Fruit fly (Drosophila melanogaster) whole organism, embryonic: Measurements from ENCODE around the gene Strip.

Experiments used
- Bgb ChIP-seq: fragments of 200-800 bp; sonication (Bioruptor generic); IDR thresholded peaks from 2 replicates; pipeline ENCODE4 v1.3.6; 2022; ENCODE audit warnings: missing biosample characterization, missing genetic modification characterization; ENCODE audit not compliant: partially characterized antibody
- CG1024 ChIP-seq: fragments of 200-800 bp; sonication (Bioruptor generic); IDR thresholded peaks from 2 replicates; pipeline ENCODE4 v1.3.6; 2022; ENCODE audit warnings: missing biosample characterization, missing genetic modification characterization
- CG10267 ChIP-seq: fragments of 200-800 bp; sonication (Bioruptor generic); optimal IDR thresholded peaks from 2 replicates; lab custom pipeline; 2018; ENCODE audit warnings: missing biosample characterization, mild to moderate bottlenecking, missing genetic modification characterization, moderate library complexity
- CG12236 ChIP-seq: fragments of 200-800 bp; sonication (Bioruptor generic); optimal IDR thresholded peaks from 2 replicates; lab custom pipeline; 2016; ENCODE audit warnings: missing biosample characterization, missing genetic modification characterization
- CG13624 ChIP-seq: fragments of 200-800 bp; sonication (Bioruptor generic); optimal IDR thresholded peaks from 2 replicates; lab custom pipeline; 2016; ENCODE audit warnings: missing biosample characterization, missing genetic modification characterization
- CG15011 ChIP-seq: fragments of 200-800 bp; sonication (Bioruptor generic); optimal IDR thresholded peaks from 3 replicates; lab custom pipeline; 2018; ENCODE audit warnings: missing biosample characterization, mild to moderate bottlenecking, missing genetic modification characterization
- CG17186 ChIP-seq: fragments of 200-800 bp; sonication (Bioruptor generic); optimal IDR thresholded peaks from 3 replicates; lab custom pipeline; 2017; ENCODE audit warnings: missing biosample characterization, missing genetic modification reagents, missing genetic modification characterization
- CG17802 ChIP-seq: fragments of 200-800 bp; sonication (Bioruptor generic); optimal IDR thresholded peaks from 2 replicates; lab custom pipeline; 2018; ENCODE audit warnings: missing biosample characterization, mild to moderate bottlenecking, missing genetic modification characterization, moderate library complexity
- CG2116 ChIP-seq: fragments of 200-800 bp; sonication (Bioruptor generic); optimal IDR thresholded peaks from 3 replicates; lab custom pipeline; 2018; ENCODE audit warnings: missing biosample characterization, mild to moderate bottlenecking, missing genetic modification characterization
- CG2120 ChIP-seq: fragments of 200-800 bp; sonication (Bioruptor generic); optimal IDR thresholded peaks from 3 replicates; lab custom pipeline; 2016; ENCODE audit warnings: missing biosample characterization, missing genetic modification characterization
- CG34224 ChIP-seq: fragments of 200-800 bp; sonication (Bioruptor generic); IDR thresholded peaks from 3 replicates; pipeline ENCODE4 v1.3.6; 2022; ENCODE audit warnings: missing biosample characterization, missing genetic modification characterization; ENCODE audit not compliant: partially characterized antibody
- CG34422 ChIP-seq: fragments of 200-800 bp; sonication (Bioruptor generic); IDR thresholded peaks from 3 replicates; pipeline ENCODE4 v1.3.6; 2022; ENCODE audit warnings: missing biosample characterization, missing genetic modification characterization
- CG3847 ChIP-seq: fragments of 200-800 bp; sonication (Bioruptor generic); IDR thresholded peaks from 2 replicates; pipeline ENCODE4 v1.3.6; 2022; ENCODE audit warnings: missing biosample characterization, missing genetic modification characterization
- CG5245 ChIP-seq: fragments of 200-800 bp; sonication (Bioruptor generic); optimal IDR thresholded peaks from 3 replicates; lab custom pipeline; 2016; ENCODE audit warnings: missing biosample characterization, missing genetic modification characterization
- CG6791 ChIP-seq: fragments of 200-800 bp; sonication (Bioruptor generic); IDR thresholded peaks from 3 replicates; pipeline ENCODE4 v1.3.6; 2022; ENCODE audit warnings: missing biosample characterization, missing genetic modification characterization; ENCODE audit not compliant: partially characterized antibody
- CG7357 ChIP-seq: fragments of 200-800 bp; sonication (Bioruptor generic); IDR thresholded peaks from 3 replicates; pipeline ENCODE4 v1.3.6; 2022; ENCODE audit warnings: missing biosample characterization, missing genetic modification characterization
- CG7556 ChIP-seq: fragments of 200-800 bp; sonication (Bioruptor generic); optimal IDR thresholded peaks from 2 replicates; lab custom pipeline; 2017; ENCODE audit warnings: missing biosample characterization, mild to moderate bottlenecking, missing genetic modification characterization
- CG9437 ChIP-seq: fragments of 200-800 bp; sonication (Bioruptor generic); optimal IDR thresholded peaks from 2 replicates; lab custom pipeline; 2018; ENCODE audit warnings: missing biosample characterization, mild to moderate bottlenecking, missing genetic modification characterization
- CG9932 ChIP-seq: fragments of 200-800 bp; sonication (Bioruptor generic); IDR thresholded peaks from 2 replicates; pipeline ENCODE4 v1.3.6; 2022; ENCODE audit warnings: missing biosample characterization, missing genetic modification characterization
- CHES-1-like ChIP-seq: fragments of 200-800 bp; sonication (Bioruptor generic); optimal IDR thresholded peaks from 2 replicates; lab custom pipeline; 2016; ENCODE audit warnings: missing biosample characterization, missing genetic modification characterization
- Gsc ChIP-seq: fragments of 200-800 bp; sonication (Bioruptor generic); IDR thresholded peaks from 2 replicates; pipeline ENCODE4 v1.3.6; 2022; ENCODE audit warnings: missing biosample characterization, missing genetic modification characterization
- HmgZ ChIP-seq: fragments of 200-800 bp; sonication (Bioruptor generic); optimal IDR thresholded peaks from 2 replicates; lab custom pipeline; 2018; ENCODE audit warnings: missing biosample characterization, mild to moderate bottlenecking, missing genetic modification characterization
- Hr3 ChIP-seq: fragments of 200-800 bp; sonication (Bioruptor generic); optimal IDR thresholded peaks from 3 replicates; lab custom pipeline; 2016; ENCODE audit warnings: missing biosample characterization, missing genetic modification characterization
- MBD-R2 ChIP-seq: fragments of 200-800 bp; sonication (Bioruptor generic); IDR thresholded peaks from 2 replicates; pipeline ENCODE4 v1.3.6; 2022; ENCODE audit warnings: missing biosample characterization, missing genetic modification characterization
- MESR4 ChIP-seq: fragments of 200-800 bp; sonication (Bioruptor generic); optimal IDR thresholded peaks from 2 replicates; lab custom pipeline; 2018; ENCODE audit warnings: missing biosample characterization, mild to moderate bottlenecking, missing genetic modification characterization, moderate library complexity
- Mad ChIP-seq: fragments of 200-800 bp; sonication (Bioruptor generic); optimal IDR thresholded peaks from 2 replicates; lab custom pipeline; 2016; ENCODE audit warnings: missing biosample characterization, missing genetic modification characterization
- Myb ChIP-seq: fragments of 200-800 bp; sonication (Bioruptor generic); optimal IDR thresholded peaks from 2 replicates; lab custom pipeline; 2016; ENCODE audit warnings: missing biosample characterization, missing genetic modification characterization
- Opbp ChIP-seq: fragments of 200-800 bp; sonication (Bioruptor generic); IDR thresholded peaks from 3 replicates; pipeline ENCODE4 v1.3.6; 2022; ENCODE audit warnings: missing biosample characterization, missing genetic modification characterization; ENCODE audit not compliant: partially characterized antibody
- Sry-β ChIP-seq: fragments of 200-800 bp; sonication (Bioruptor generic); optimal IDR thresholded peaks from 2 replicates; lab custom pipeline; 2018; ENCODE audit warnings: missing biosample characterization, mild to moderate bottlenecking, missing genetic modification characterization, moderate library complexity
- Tbp ChIP-seq: fragments of >200 bp; optimal IDR thresholded peaks from 2 replicates; lab custom pipeline; 2018; ENCODE audit warnings: missing biosample characterization, missing genetic modification characterization
- bbx ChIP-seq: fragments of 200-800 bp; sonication (Bioruptor generic); IDR thresholded peaks from 2 replicates; pipeline ENCODE4 v1.3.6; 2022; ENCODE audit warnings: missing biosample characterization, missing genetic modification characterization; ENCODE audit not compliant: partially characterized antibody
- ci ChIP-seq: fragments of 200-800 bp; sonication (Bioruptor generic); IDR thresholded peaks from 3 replicates; pipeline ENCODE4 v1.3.6; 2022; ENCODE audit warnings: missing biosample characterization, missing genetic modification characterization
- crc ChIP-seq: fragments of 200-800 bp; sonication (Bioruptor generic); optimal IDR thresholded peaks from 2 replicates; lab custom pipeline; 2016; ENCODE audit warnings: missing biosample characterization, missing genetic modification characterization
- danr ChIP-seq: fragments of 200-800 bp; sonication (Bioruptor generic); IDR thresholded peaks from 2 replicates; pipeline ENCODE4 v1.3.6; 2022; ENCODE audit warnings: missing biosample characterization, missing genetic modification characterization
- dm ChIP-seq: fragments of 200-800 bp; sonication (Bioruptor generic); optimal IDR thresholded peaks from 3 replicates; lab custom pipeline; 2016; ENCODE audit warnings: missing biosample characterization, missing genetic modification characterization
- ems ChIP-seq: fragments of 200-800 bp; sonication (Bioruptor generic); optimal IDR thresholded peaks from 3 replicates; lab custom pipeline; 2016; ENCODE audit warnings: missing biosample characterization, missing genetic modification characterization
- gro ChIP-seq: fragments of 200-800 bp; sonication (Bioruptor generic); optimal IDR thresholded peaks from 2 replicates; lab custom pipeline; 2016; ENCODE audit warnings: missing biosample characterization, missing genetic modification characterization
- gsb-n ChIP-seq: fragments of 200-800 bp; sonication (Bioruptor generic); optimal IDR thresholded peaks from 3 replicates; lab custom pipeline; 2018; ENCODE audit warnings: missing biosample characterization, mild to moderate bottlenecking, missing genetic modification characterization
- hb ChIP-seq: fragments of 200-800 bp; sonication (Bioruptor generic); IDR thresholded peaks from 3 replicates; pipeline ENCODE4 v1.3.6; 2022; ENCODE audit warnings: missing biosample characterization, missing genetic modification characterization; ENCODE audit not compliant: partially characterized antibody
- jumu ChIP-seq: fragments of 200-800 bp; sonication (Bioruptor generic); optimal IDR thresholded peaks from 3 replicates; lab custom pipeline; 2016; ENCODE audit warnings: missing biosample characterization, missing genetic modification characterization
- kay ChIP-seq: fragments of 200-800 bp; sonication (Bioruptor generic); optimal IDR thresholded peaks from 2 replicates; lab custom pipeline; 2016; ENCODE audit warnings: missing biosample characterization, missing genetic modification characterization
- luna ChIP-seq: fragments of 200-800 bp; sonication (Bioruptor generic); optimal IDR thresholded peaks from 2 replicates; lab custom pipeline; 2016; ENCODE audit warnings: missing biosample characterization, missing genetic modification characterization
- nerfin-2 ChIP-seq: fragments of 200-800 bp; sonication (Bioruptor generic); IDR thresholded peaks from 2 replicates; pipeline ENCODE4 v1.3.6; 2022; ENCODE audit warnings: missing biosample characterization, missing genetic modification characterization; ENCODE audit not compliant: partially characterized antibody
- onecut ChIP-seq: fragments of 200-800 bp; sonication (Bioruptor generic); IDR thresholded peaks from 2 replicates; pipeline ENCODE4 v1.3.6; 2022; ENCODE audit warnings: missing biosample characterization, missing genetic modification characterization
- pfk ChIP-seq: fragments of 200-800 bp; sonication (Bioruptor generic); optimal IDR thresholded peaks from 2 replicates; lab custom pipeline; 2018; ENCODE audit warnings: missing biosample characterization, mild to moderate bottlenecking, missing genetic modification characterization, moderate library complexity
- ssp ChIP-seq: fragments of 200-800 bp; sonication (Bioruptor generic); IDR thresholded peaks from 2 replicates; pipeline ENCODE4 v1.3.6; 2022; ENCODE audit warnings: missing biosample characterization, missing genetic modification characterization
- stwl ChIP-seq: fragments of 200-800 bp; sonication (Bioruptor generic); optimal IDR thresholded peaks from 3 replicates; lab custom pipeline; 2018; ENCODE audit warnings: missing biosample characterization, mild to moderate bottlenecking, missing genetic modification characterization, moderate library complexity
- tap ChIP-seq: fragments of 200-800 bp; optimal IDR thresholded peaks from 3 replicates; lab custom pipeline; 2019; ENCODE audit warnings: missing biosample characterization, mild to moderate bottlenecking, missing genetic modification characterization, moderate library complexity
- tup ChIP-seq: fragments of 200-800 bp; sonication (Bioruptor generic); optimal IDR thresholded peaks from 2 replicates; lab custom pipeline; 2016; ENCODE audit warnings: missing biosample characterization, mild to moderate bottlenecking, missing genetic modification characterization, moderate library complexity
- zf30C ChIP-seq: fragments of 200-800 bp; sonication (Bioruptor generic); optimal IDR thresholded peaks from 3 replicates; lab custom pipeline; 2018; ENCODE audit warnings: missing biosample characterization, mild to moderate bottlenecking, missing genetic modification characterization

The Strip gene

DNA sequence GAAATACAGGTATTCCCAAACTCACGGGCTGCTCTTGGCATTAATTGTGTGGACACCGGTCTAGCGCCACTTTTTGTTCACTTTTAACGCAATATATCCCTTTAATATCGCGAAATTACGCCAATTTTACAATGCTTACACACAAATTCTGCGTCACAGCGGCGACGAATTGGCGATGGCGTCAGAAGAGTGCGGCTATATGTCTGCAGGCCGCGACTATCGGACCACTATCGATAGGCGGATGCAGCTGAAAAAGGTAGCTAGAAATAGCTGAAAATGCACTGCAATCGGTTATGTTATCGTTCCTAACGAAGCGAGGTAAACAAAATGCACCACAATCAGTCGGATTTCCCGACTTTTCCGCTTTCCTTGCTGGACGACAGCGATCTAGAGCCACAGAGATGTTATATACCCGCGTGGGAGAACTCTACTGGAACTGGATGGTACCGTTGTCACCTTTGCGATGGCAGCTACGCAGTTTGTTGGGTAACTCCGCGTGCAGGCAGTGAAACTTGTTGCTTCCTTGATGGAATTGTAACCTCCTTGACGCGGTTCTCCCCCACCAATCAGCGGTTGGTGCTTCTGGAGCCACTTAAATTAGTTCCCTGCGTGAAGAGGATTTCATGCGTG is 45.4 kb upstream of the Strip start, which contains the start of the genes Ythdc1 and CG12010 (continued):
- TF ChIP-seq Tbp (GFP tag; lab: Kevin White, UChicago) (peak; percentile 13), CG3847 (GFP tag; lab: Robert Waterston, UW) (no peak), onecut (peak; percentile 74), CG17802 (tag; lab: Kevin White, UChicago) (peak; percentile 88), Myb (GFP tag; lab: Kevin White, UChicago) (peak; percentile 45), zf30C (GFP tag; lab: Kevin White, UChicago) (peak; percentile 49), HmgZ (tag; lab: Kevin White, UChicago) (peak; percentile 82), CG6791 (GFP tag; lab: Robert Waterston, UW) (peak; percentile 96), pfk (GFP tag; lab: Kevin White, UChicago) (peak; percentile 53), crc (GFP tag; lab: Kevin White, UChicago) (no peak), Bgb (peak; percentile 96), tup (no peak), tap (tag; lab: Kevin White, UChicago) (no peak), CHES-1-like (GFP tag; lab: Kevin White, UChicago) (peak; percentile 91), CG34422 (GFP tag; lab: Robert Waterston, UW) (peak; percentile 90; the same call in 2 of the 3 replicates), CG9932 (0 out of 2 replicates have a peak, but pooled peaks have one; percentile 12), MESR4 (GFP tag; lab: Kevin White, UChicago) (peak; percentile 95), gro (peak; percentile 34), Sry-β (GFP tag; lab: Kevin White, UChicago) (peak; percentile 83), CG2116 (GFP tag; lab: Kevin White, UChicago) (peak; percentile 76), CG5245 (GFP tag; lab: Kevin White, UChicago) (no peak), CG10267 (tag; lab: Kevin White, UChicago) (peak; percentile 44), stwl (tag; lab: Kevin White, UChicago) (peak; percentile 77), hb (GFP tag; lab: Robert Waterston, UW) (peak; percentile 92), ssp (GFP tag; lab: Robert Waterston, UW) (peak; percentile 91), CG2120 (GFP tag; lab: Kevin White, UChicago) (peak; percentile 12), CG7556 (GFP tag; lab: Kevin White, UChicago) (no peak), CG17186 (GFP tag; lab: Kevin White, UChicago) (peak; percentile 73), nerfin-2 (GFP tag; lab: Robert Waterston, UW) (peak; percentile 96), luna (no peak), ems (GFP tag; lab: Kevin White, UChicago) (no peak), kay (GFP tag; lab: Kevin White, UChicago) (peak; percentile 78), Hr3 (GFP tag; lab: Kevin White, UChicago) (no peak), CG13624 (GFP tag; lab: Kevin White, UChicago) (peak; percentile 78), CG9437 (GFP tag; lab: Kevin White, UChicago) (no peak), Mad (GFP tag; lab: Kevin White, UChicago) (no peak), Opbp (GFP tag; lab: Robert Waterston, UW) (peak; percentile 93), danr (GFP tag; lab: Robert Waterston, UW) (no peak), MBD-R2 (peak; percentile 91), CG7357 (GFP tag; lab: Robert Waterston, UW) (0 out of 3 replicates have a peak, but pooled peaks have one; percentile 21), bbx (GFP tag; lab: Robert Waterston, UW) (peak; percentile 93), CG12236 (no peak), Gsc (GFP tag; lab: Robert Waterston, UW) (no peak), CG34224 (GFP tag; lab: Robert Waterston, UW) (peak; percentile 81), CG15011 (GFP tag; lab: Kevin White, UChicago) (no peak), CG1024 (GFP tag; lab: Robert Waterston, UW) (0 out of 2 replicates have a peak, but pooled peaks have one; percentile 7), ci (GFP tag; lab: Robert Waterston, UW) (peak; percentile 21; the same call in 1 of the 3 replicates), jumu (no peak), dm (peak; percentile 72), gsb-n (tag; lab: Kevin White, UChicago) (no peak)
